Worm (Caenorhabditis elegans): Measurements from ENCODE around the gene sel-2.
A peak's percentile ranks its signal among the peaks of the same experiment; 100 is the strongest.

Gene sel-2

ce11 chrIII:4657386-4657785, 45.2 kb upstream of the sel-2 start:
- peak; percentile 90 for TF ChIP-seq ces-1 (GFP tag; optimal IDR thresholded peaks at IDR 0.05)
- TF ChIP-seq mxl-2 (GFP tag; conservative IDR thresholded peaks at IDR 0.05), result no peak

- TF ChIP-seq jun-1 (tag; optimal IDR thresholded peaks at IDR 0.05) (no peak), aha-1 (tag) (peak; percentile 97), duxl-1 (tag; optimal IDR thresholded peaks at IDR 0.05; ENCODE audit: poor library complexity) (no peak), php-3 (GFP tag; IDR thresholded peaks at IDR 0.05) (no peak), nhr-41 (GFP tag; IDR thresholded peaks at IDR 0.05) (no peak), nhr-42 (GFP tag; IDR thresholded peaks at IDR 0.05) (no peak), D1046.2 (GFP tag; IDR thresholded peaks at IDR 0.05) (no peak), Y105C5A.15 (GFP tag; IDR thresholded peaks at IDR 0.05) (no peak), F37D6.2 (tag; optimal IDR thresholded peaks at IDR 0.05) (peak; percentile 53), dpl-1 (GFP tag; optimal IDR thresholded peaks at IDR 0.05) (peak; percentile 18), fkh-10 (GFP tag; optimal IDR thresholded peaks at IDR 0.05) (peak; percentile 62), mdl-1 (tag; optimal IDR thresholded peaks at IDR 0.05) (peak in 1 of 2 experiments; percentile 65), lin-38 (GFP tag; IDR thresholded peaks at IDR 0.05) (no peak), nhr-11 (tag; optimal IDR thresholded peaks at IDR 0.05) (peak; percentile 9), cey-2 (tag; optimal IDR thresholded peaks at IDR 0.05; ENCODE audit: borderline replicate concordance, insufficient read depth) (no peak), dmd-8 (GFP tag; IDR thresholded peaks at IDR 0.05) (no peak), daf-8 (GFP tag; IDR thresholded peaks at IDR 0.05) (no peak), hlh-11 (tag; optimal IDR thresholded peaks at IDR 0.05) (peak; percentile 22), lin-15B (tag; optimal IDR thresholded peaks at IDR 0.05) (no peak), egl-43 (GFP tag; IDR thresholded peaks at IDR 0.05) (peak; percentile 69; the same call in 1 of the 2 replicates), R02D3.7 (tag; optimal IDR thresholded peaks at IDR 0.05) (no peak), unc-130 (GFP tag; optimal IDR thresholded peaks at IDR 0.05) (no peak), ceh-20 (GFP tag; IDR thresholded peaks at IDR 0.05) (0 out of 2 replicates have a peak, but pooled peaks have one; percentile 53), T26A8.4 (GFP tag; IDR thresholded peaks at IDR 0.05) (no peak), hlh-30 (tag; optimal IDR thresholded peaks at IDR 0.05; ENCODE audit: insufficient read depth) (peak; percentile 81), mxl-3 (GFP tag; optimal IDR thresholded peaks at IDR 0.05) (no peak), rbr-2 (tag; optimal IDR thresholded peaks at IDR 0.05) (peak; percentile 82), nhr-25 (tag; optimal IDR thresholded peaks at IDR 0.05; ENCODE audit: borderline replicate concordance, insufficient read depth) (no peak), lsy-2 (tag; optimal IDR thresholded peaks at IDR 0.05) (peak; percentile 5 to 61), hmg-1.1 (GFP tag; IDR thresholded peaks at IDR 0.05) (peak; percentile 73), mep-1 (tag; optimal IDR thresholded peaks at IDR 0.05) (peak; percentile 63), ceh-44 (GFP tag; IDR thresholded peaks at IDR 0.05) (no peak), ceh-28 (tag; optimal IDR thresholded peaks at IDR 0.05) (peak; percentile 53), ctbp-1 (GFP tag; IDR thresholded peaks at IDR 0.05) (peak; percentile 65; the same call in 1 of the 2 replicates), nhr-102 (tag; optimal IDR thresholded peaks at IDR 0.05) (no peak), Y48G9A.11 (GFP tag; IDR thresholded peaks at IDR 0.05) (no peak), nhr-237 (tag; optimal IDR thresholded peaks at IDR 0.05) (no peak), snpc-1.2 (GFP tag; IDR thresholded peaks at IDR 0.05) (no peak), hif-1 (tag; optimal IDR thresholded peaks at IDR 0.05) (peak in 1 of 2 experiments; percentile 28), tra-1 (GFP tag; IDR thresholded peaks at IDR 0.05) (no peak), aly-2 (tag; optimal IDR thresholded peaks at IDR 0.05) (no peak), dmd-6 (GFP tag; IDR thresholded peaks at IDR 0.05) (0 out of 2 replicates have a peak, but pooled peaks have one; percentile 5)
Measured at ce11 chrIII:4656415-4656814, 44.2 kb upstream of the sel-2 start.
